Worm (Caenorhabditis elegans) whole organism, L3 larva: ENCODE measurements around the gene ZK1055.6.

ENCODE experiments used
- aly-2 ChIP-seq: fragments of 150-350 bp; optimal IDR thresholded peaks from 2 replicates; lab custom pipeline; 2014; ENCODE audit warnings: missing biosample characterization, missing genetic modification characterization
- ama-1 ChIP-seq: fragments of 150-350 bp; optimal IDR thresholded peaks from 2 replicates; lab custom pipeline; 2018
- ceh-16 ChIP-seq: sonication (generic microtip); optimal IDR thresholded peaks from 2 replicates; lab custom pipeline; 2017; ENCODE audit warnings: missing biosample characterization, missing genetic modification characterization
- ceh-28 ChIP-seq: fragments of 150-350 bp; optimal IDR thresholded peaks from 2 replicates; lab custom pipeline; 2014; ENCODE audit warnings: missing biosample characterization, missing genetic modification reagents, missing genetic modification characterization
- ceh-82 ChIP-seq: fragments of 150-350 bp; optimal IDR thresholded peaks from 2 replicates; lab custom pipeline; 2014; ENCODE audit warnings: missing biosample characterization, missing genetic modification characterization
- ceh-9 ChIP-seq: sonication (generic microtip); optimal IDR thresholded peaks from 2 replicates; lab custom pipeline; 2018; ENCODE audit warnings: missing biosample characterization, missing genetic modification characterization
- egl-27 ChIP-seq: sonication (generic microtip); optimal IDR thresholded peaks from 4 replicates; lab custom pipeline; 2017; ENCODE audit warnings: missing biosample characterization, missing genetic modification reagents, missing genetic modification characterization
- egl-5 ChIP-seq: fragments of 150-350 bp; optimal IDR thresholded peaks from 2 replicates; lab custom pipeline; 2017; ENCODE audit warnings: missing biosample characterization, missing genetic modification reagents, missing genetic modification characterization, inconsistent platforms
- elt-1 ChIP-seq: fragments of 150-350 bp; optimal IDR thresholded peaks from 2 replicates; lab custom pipeline; 2014; ENCODE audit warnings: missing biosample characterization, missing genetic modification characterization
- elt-2 ChIP-seq: sonication (generic microtip); optimal IDR thresholded peaks from 2 replicates; lab custom pipeline; 2016; ENCODE audit warnings: missing genetic modification reagents, mild to moderate bottlenecking, missing genetic modification characterization, missing compliant biosample characterization
- elt-3 ChIP-seq, 3 experiments: fragments of 150-350 bp in 1 of 3; sonication (generic microtip) in 2 of 3; optimal IDR thresholded peaks; 2 replicates in 2 of 3; 4 replicates in 1 of 3; lab custom pipeline; 2014 to 2017; ENCODE audit warnings: missing biosample characterization in 3 of 3, missing genetic modification characterization in 3 of 3
- eor-1 ChIP-seq, 2 experiments: fragments of 150-350 bp; optimal IDR thresholded peaks; 2 replicates each; lab custom pipeline; 2014 to 2018; ENCODE audit warnings: missing biosample characterization in 2 of 2, missing genetic modification characterization in 2 of 2
- fkh-10 ChIP-seq: sonication (generic microtip); optimal IDR thresholded peaks from 2 replicates; lab custom pipeline; 2017; ENCODE audit warnings: missing biosample characterization, missing genetic modification reagents, missing genetic modification characterization
- fkh-2 ChIP-seq: fragments of 150-350 bp; optimal IDR thresholded peaks from 2 replicates; lab custom pipeline; 2014; ENCODE audit warnings: missing biosample characterization, missing genetic modification reagents, missing genetic modification characterization
- hmg-11 ChIP-seq: sonication (generic microtip); optimal IDR thresholded peaks from 2 replicates; lab custom pipeline; 2016; ENCODE audit warnings: missing genetic modification characterization, missing compliant biosample characterization
- jun-1 ChIP-seq: fragments of 150-350 bp; optimal IDR thresholded peaks from 2 replicates; lab custom pipeline; 2014; ENCODE audit warnings: missing biosample characterization, missing genetic modification reagents, missing genetic modification characterization
- lin-15B ChIP-seq: fragments of 150-350 bp; optimal IDR thresholded peaks from 2 replicates; lab custom pipeline; 2014; ENCODE audit warnings: missing biosample characterization, missing genetic modification characterization
- lin-39 ChIP-seq: fragments of 150-350 bp; optimal IDR thresholded peaks from 2 replicates; lab custom pipeline; 2018; ENCODE audit warnings: missing biosample characterization, missing genetic modification reagents, missing genetic modification characterization
- lsy-12 ChIP-seq: sonication (generic microtip); optimal IDR thresholded peaks from 2 replicates; lab custom pipeline; 2016; ENCODE audit warnings: mild to moderate bottlenecking, missing genetic modification characterization, missing compliant biosample characterization
- mdl-1 ChIP-seq: fragments of 150-350 bp; optimal IDR thresholded peaks from 2 replicates; lab custom pipeline; 2014; ENCODE audit warnings: missing biosample characterization, missing genetic modification characterization
- mml-1 ChIP-seq: fragments of 150-350 bp; sonication (generic microtip); optimal IDR thresholded peaks from 3 replicates; lab custom pipeline; 2014; ENCODE audit warnings: missing biosample characterization, missing genetic modification characterization
- nfya-1 ChIP-seq: sonication (generic microtip); optimal IDR thresholded peaks from 2 replicates; lab custom pipeline; 2017; ENCODE audit warnings: missing genetic modification characterization, mild to moderate bottlenecking, missing compliant biosample characterization, antibody characterized with exemption, moderate library complexity; ENCODE audit not compliant: insufficient read depth
- nhr-11 ChIP-seq: fragments of 150-350 bp; optimal IDR thresholded peaks from 2 replicates; lab custom pipeline; 2014; ENCODE audit warnings: missing biosample characterization, missing genetic modification characterization
- nhr-12 ChIP-seq: fragments of 150-350 bp; optimal IDR thresholded peaks from 2 replicates; lab custom pipeline; 2014; ENCODE audit warnings: missing biosample characterization, missing genetic modification characterization
- nhr-23 ChIP-seq: fragments of 150-350 bp; optimal IDR thresholded peaks from 2 replicates; lab custom pipeline; 2014; ENCODE audit warnings: missing biosample characterization, missing genetic modification reagents, missing genetic modification characterization
- nhr-28 ChIP-seq: fragments of 150-350 bp; optimal IDR thresholded peaks from 2 replicates; lab custom pipeline; 2014; ENCODE audit warnings: missing biosample characterization, missing genetic modification characterization
- nhr-67 ChIP-seq: fragments of 150-350 bp; optimal IDR thresholded peaks from 2 replicates; lab custom pipeline; 2014; ENCODE audit warnings: missing biosample characterization, missing genetic modification characterization
- nhr-77 ChIP-seq: fragments of 150-350 bp; optimal IDR thresholded peaks from 2 replicates; lab custom pipeline; 2014; ENCODE audit warnings: missing biosample characterization, missing genetic modification characterization
- pha-4 ChIP-seq: fragments of 150-350 bp; optimal IDR thresholded peaks from 2 replicates; lab custom pipeline; 2014; ENCODE audit warnings: missing biosample characterization, missing genetic modification reagents, missing genetic modification characterization
- skn-1 ChIP-seq: fragments of 150-350 bp; optimal IDR thresholded peaks from 2 replicates; lab custom pipeline; 2014; ENCODE audit warnings: missing biosample characterization, missing genetic modification characterization
- tbx-2 ChIP-seq: sonication (generic microtip); optimal IDR thresholded peaks from 2 replicates; lab custom pipeline; 2016; ENCODE audit warnings: mild to moderate bottlenecking, missing genetic modification characterization, missing compliant biosample characterization
- unc-39 ChIP-seq: sonication (generic microtip); optimal IDR thresholded peaks from 4 replicates; lab custom pipeline; 2017; ENCODE audit warnings: missing biosample characterization, missing genetic modification characterization
- ztf-4 ChIP-seq: fragments of 150-350 bp; optimal IDR thresholded peaks from 2 replicates; lab custom pipeline; 2014; ENCODE audit warnings: missing biosample characterization, missing genetic modification characterization

ZK1055.6 gene

DNA sequence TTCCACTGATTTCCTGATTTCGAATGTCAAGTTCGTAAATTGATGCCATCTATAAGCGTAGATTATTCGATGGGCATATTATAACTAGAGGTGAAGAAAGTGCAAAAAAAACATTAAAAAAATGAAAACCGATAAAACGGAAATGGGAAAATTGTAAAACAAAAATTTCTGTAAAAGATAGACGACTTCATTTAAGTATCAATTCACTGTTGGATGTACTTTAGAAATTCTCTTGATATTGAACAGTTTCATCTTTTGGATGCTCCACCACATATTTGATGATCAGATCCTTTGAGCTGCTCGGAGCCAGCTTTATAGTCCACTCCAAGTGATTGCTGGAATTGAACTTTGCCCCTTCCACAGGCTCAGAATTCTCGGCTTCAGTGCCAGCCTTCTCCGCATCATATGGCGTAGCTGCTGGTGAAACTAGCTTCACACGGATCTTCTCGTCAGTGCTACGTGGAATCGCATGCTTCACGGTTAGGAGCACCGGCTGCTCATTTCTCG is at the start of gene ZK1055.6:
ZK1055.6 (minus strand) TSS at position 51 of the 507 bp plus-strand sequence.
- TF ChIP-seq unc-39 (tag; lab: Kevin White, UChicago) (no peak), ztf-4 (tag; lab: Kevin White, UChicago) (no peak), ama-1 (lab: Kevin White, UChicago) (no peak), nhr-11 (tag; lab: Kevin White, UChicago) (no peak), fkh-2 (tag; lab: Kevin White, UChicago) (no peak), ceh-82 (tag; lab: Kevin White, UChicago) (no peak), mdl-1 (tag; lab: Kevin White, UChicago) (no peak), skn-1 (tag; lab: Kevin White, UChicago) (no peak), egl-5 (tag; lab: Kevin White, UChicago) (no peak), hmg-11 (tag; lab: Kevin White, UChicago) (no peak), elt-2 (tag; lab: Kevin White, UChicago) (no peak), nhr-23 (tag; lab: Kevin White, UChicago) (no peak), ceh-9 (tag; lab: Kevin White, UChicago) (no peak), nhr-67 (tag; lab: Kevin White, UChicago) (no peak), jun-1 (tag; lab: Kevin White, UChicago) (no peak), lin-15B (tag; lab: Kevin White, UChicago) (no peak), fkh-10 (no peak)

DNA sequence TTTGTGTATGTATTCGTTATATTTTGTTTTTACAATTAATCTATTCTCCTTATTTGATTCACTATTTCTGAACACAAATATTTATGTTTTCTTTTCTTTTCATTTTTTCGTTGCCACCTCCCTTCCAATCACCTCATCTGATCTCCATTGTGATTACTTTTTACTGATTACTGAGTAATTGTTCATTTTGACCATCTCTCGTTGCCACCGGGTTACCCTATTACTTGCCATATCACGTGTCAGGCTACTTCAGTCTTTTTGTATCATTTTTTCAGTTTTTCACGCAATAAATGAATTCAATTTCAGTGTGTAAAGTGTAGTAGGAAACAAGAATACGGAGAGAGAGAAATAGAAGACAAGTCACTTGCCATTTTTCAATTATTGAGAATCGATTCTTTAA is 49.6 kb upstream of the ZK1055.6 start, which contains the start of gene T10H9.8:
T10H9.8 (plus strand) TSS at position 301 of the 400 bp plus-strand sequence.
- TF ChIP-seq nhr-12, result no peak
- TF ChIP-seq ztf-4 (tag; lab: Kevin White, UChicago), result no peak
- TF ChIP-seq nhr-28 (tag; lab: Kevin White, UChicago), result no peak
- no peak for TF ChIP-seq elt-3 (tag; optimal IDR thresholded peaks at IDR 0.05; lab: Kevin White, UChicago)
- TF ChIP-seq mml-1 (tag; lab: Kevin White, UChicago), result no peak
- TF ChIP-seq elt-1 (tag; lab: Kevin White, UChicago), result no peak
- TF ChIP-seq lin-39 (tag; lab: Kevin White, UChicago), result no peak
- TF ChIP-seq unc-39 (tag; lab: Kevin White, UChicago), result no peak
- TF ChIP-seq egl-5 (tag; lab: Kevin White, UChicago), result no peak
- TF ChIP-seq lsy-12, result no peak
- no peak for TF ChIP-seq nfya-1 (tag; lab: Kevin White, UChicago)
- no peak for TF ChIP-seq mdl-1 (tag; lab: Kevin White, UChicago)
- no peak for TF ChIP-seq eor-1 (tag; optimal IDR thresholded peaks at IDR 0.05; lab: Kevin White, UChicago)
- no peak for TF ChIP-seq jun-1 (tag; lab: Kevin White, UChicago)
- TF ChIP-seq tbx-2 (tag; lab: Kevin White, UChicago), result no peak
- no peak for TF ChIP-seq nhr-67 (tag; lab: Kevin White, UChicago)
- TF ChIP-seq nhr-77 (tag; lab: Kevin White, UChicago), result no peak
- no peak for TF ChIP-seq ceh-28 (tag; lab: Kevin White, UChicago)
- TF ChIP-seq nhr-23 (tag; lab: Kevin White, UChicago), result no peak
- no peak for TF ChIP-seq fkh-2 (tag; lab: Kevin White, UChicago)

DNA sequence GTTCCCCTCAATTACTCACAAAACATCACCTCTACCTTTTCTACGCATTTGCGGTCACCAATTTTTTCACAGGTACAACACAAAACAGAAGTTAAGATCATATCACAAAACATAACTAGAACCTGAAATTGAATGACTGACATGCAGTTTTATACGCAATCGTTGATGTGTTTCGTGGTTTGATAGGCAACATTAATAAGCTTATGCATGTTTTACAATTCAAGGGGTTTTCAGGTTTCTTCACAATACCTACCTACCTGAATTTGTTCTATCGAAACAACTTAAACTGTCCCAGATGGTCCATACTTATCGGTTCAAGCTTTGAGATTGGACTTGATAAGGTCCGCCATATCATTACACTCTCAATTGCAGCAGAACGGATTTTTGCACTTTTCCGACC is 48.1 kb upstream of the ZK1055.6 start:
- no peak for TF ChIP-seq lin-39 (tag; lab: Kevin White, UChicago)
- TF ChIP-seq hmg-11 (tag; lab: Kevin White, UChicago), result no peak
- TF ChIP-seq unc-39 (tag; lab: Kevin White, UChicago), result no peak
- no peak for TF ChIP-seq aly-2
- TF ChIP-seq egl-27, result no peak
- no peak for TF ChIP-seq ceh-28 (tag; lab: Kevin White, UChicago)
- TF ChIP-seq nhr-23 (tag; lab: Kevin White, UChicago), result no peak
- TF ChIP-seq mml-1 (tag; lab: Kevin White, UChicago), result no peak
- TF ChIP-seq lsy-12, result no peak

DNA sequence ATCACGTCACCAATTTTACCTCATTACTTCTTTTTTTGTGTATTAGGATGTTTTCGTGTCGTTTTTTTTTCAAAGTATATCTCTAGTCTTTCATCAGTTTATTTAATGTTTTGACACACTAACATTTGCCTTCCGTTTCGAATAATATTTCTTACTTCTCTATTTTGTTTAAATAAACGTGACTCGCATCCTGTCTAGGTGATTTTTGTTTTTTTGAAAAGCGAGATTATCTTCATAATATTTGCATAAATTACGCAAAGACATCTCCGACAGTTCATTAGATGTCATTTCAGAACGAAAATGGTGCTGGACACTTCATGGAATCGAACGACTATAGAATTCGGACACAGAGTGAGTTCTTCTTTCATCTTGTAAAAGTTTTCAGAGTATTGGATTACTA is 46.9 kb upstream of the ZK1055.6 start, which contains the start of gene T10H9.1:
T10H9.1 (plus strand) TSS at position 301 of the 400 bp plus-strand sequence.
- no peak for TF ChIP-seq mdl-1 (tag; lab: Kevin White, UChicago)
- TF ChIP-seq, all 47 proteins: peak for 0

DNA sequence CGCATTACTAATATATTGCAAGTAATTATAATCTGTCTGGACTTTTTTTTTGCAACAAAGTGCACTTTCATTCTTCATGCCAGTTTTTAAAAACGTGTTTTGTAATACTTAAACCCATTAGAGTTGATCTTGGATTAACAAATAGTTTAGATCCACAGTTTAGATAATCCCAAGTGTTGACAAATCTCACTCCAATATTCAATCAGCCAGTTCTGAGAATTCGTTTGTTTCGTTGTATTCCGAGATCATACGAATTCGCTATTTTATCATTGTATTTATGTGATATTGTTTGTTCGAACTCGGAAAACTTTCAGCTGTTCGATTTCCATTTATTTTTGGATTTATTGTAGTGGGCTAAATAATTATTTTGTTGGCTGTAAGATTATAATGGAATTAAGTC is 43.4 kb upstream of the ZK1055.6 start:
- TF ChIP-seq ceh-16 (tag; lab: Kevin White, UChicago) (no peak), skn-1 (tag; lab: Kevin White, UChicago) (no peak), lsy-12 (no peak), pha-4 (tag; lab: Kevin White, UChicago) (no peak), lin-15B (tag; lab: Kevin White, UChicago) (no peak), nhr-77 (tag; lab: Kevin White, UChicago) (no peak)
